Fruit fly (Drosophila melanogaster) whole organism, wandering third instar larva: ENCODE measurements around the gene GILT3.

Experiments
- CG32264 ChIP-seq: fragments of 200-800 bp; sonication (Bioruptor generic); optimal IDR thresholded peaks from 2 replicates; lab custom pipeline; 2016; ENCODE audit warnings: missing biosample characterization, missing genetic modification characterization
- HLH106 ChIP-seq: fragments of 200-800 bp; optimal IDR thresholded peaks from 3 replicates; lab custom pipeline; 2019; ENCODE audit warnings: missing biosample characterization, mild to moderate bottlenecking, missing genetic modification characterization, moderate library complexity
- Hr83 ChIP-seq: fragments of 200-300 bp; sonication (Bioruptor generic); optimal IDR thresholded peaks from 2 replicates; lab custom pipeline; 2016; ENCODE audit warnings: missing biosample characterization, mild to moderate bottlenecking, missing genetic modification characterization, moderate library complexity; ENCODE audit not compliant: poor library complexity, severe bottlenecking
- Mio ChIP-seq: sonication (Bioruptor generic); optimal IDR thresholded peaks from 2 replicates; lab custom pipeline; 2016; ENCODE audit warnings: missing biosample characterization, missing genetic modification characterization
- Myc ChIP-seq: fragments of >200 bp; optimal IDR thresholded peaks from 2 replicates; lab custom pipeline; 2017
- br ChIP-seq: fragments of 200-800 bp; sonication (Bioruptor generic); optimal IDR thresholded peaks from 2 replicates; lab custom pipeline; 2016; ENCODE audit warnings: missing biosample characterization, missing genetic modification characterization
- dl ChIP-seq, 2 experiments: fragments of 175-275, 200-275 bp in 1 of 2; fragments of 200-275 bp in 1 of 2; sonication (Bioruptor generic); optimal IDR thresholded peaks; lab custom pipeline; 2018; ENCODE audit warnings: mild to moderate bottlenecking in 2 of 2, missing biosample characterization in 2 of 2, missing genetic modification characterization in 2 of 2, moderate library complexity in 2 of 2; ENCODE audit not compliant: partially characterized antibody in 2 of 2, insufficient read depth in 1 of 2
- fru ChIP-seq: fragments of 200-800 bp; sonication (Bioruptor generic); optimal IDR thresholded peaks from 3 replicates; lab custom pipeline; 2016; ENCODE audit warnings: missing biosample characterization, mild to moderate bottlenecking, missing genetic modification characterization
- h ChIP-seq: fragments of 200-800 bp; sonication (Bioruptor generic); optimal IDR thresholded peaks from 3 replicates; lab custom pipeline; 2016; ENCODE audit warnings: missing biosample characterization, mild to moderate bottlenecking, missing genetic modification characterization
- lola ChIP-seq: fragments of >200 bp; optimal IDR thresholded peaks from 2 replicates; lab custom pipeline; 2017; ENCODE audit warnings: missing biosample characterization, missing genetic modification characterization

DNA sequence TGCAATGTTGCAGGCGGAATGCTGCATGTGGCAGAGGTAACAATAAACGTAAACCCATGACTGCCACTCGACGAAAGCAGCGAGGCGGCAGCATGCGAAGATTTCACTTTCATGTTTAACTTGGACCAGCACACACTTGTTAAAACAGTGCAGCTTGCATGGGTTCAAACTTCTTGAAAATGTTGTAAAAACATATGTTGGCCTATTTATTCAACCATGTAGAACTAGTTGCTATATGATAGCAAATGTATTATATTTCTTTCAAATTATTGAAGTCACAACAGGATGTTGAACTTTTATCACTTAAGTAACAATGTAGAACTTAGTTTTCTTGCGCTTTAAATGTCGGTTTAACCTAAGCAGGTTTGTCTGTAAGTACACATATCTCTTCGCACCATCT is 34.3 kb upstream of the GILT3 start:
- TF ChIP-seq dl (GFP tag; optimal IDR thresholded peaks at IDR 0.05; lab: Kevin White, UChicago; ENCODE audit: insufficient read depth in 1 of 2, partially characterized antibody in 2 of 2), result no peak
- TF ChIP-seq lola (GFP tag; lab: Kevin White, UChicago), result no peak
- TF ChIP-seq Hr83 (GFP tag; lab: Kevin White, UChicago), result no peak
- no peak for TF ChIP-seq CG32264 (GFP tag; lab: Kevin White, UChicago)
- no peak for TF ChIP-seq br
- TF ChIP-seq h (GFP tag; lab: Kevin White, UChicago), result no peak
- TF ChIP-seq Mio (GFP tag; lab: Kevin White, UChicago), result no peak
- TF ChIP-seq HLH106 (tag; lab: Kevin White, UChicago), result no peak
- no peak for TF ChIP-seq fru (GFP tag; lab: Kevin White, UChicago)
- TF ChIP-seq Myc (lab: Kevin White, UChicago), result no peak
